Fruit fly (Drosophila melanogaster): ENCODE measurements around the gene NUCB1.
A peak's percentile ranks its signal among the peaks of the same experiment; 100 is the strongest.

dm6 chr3L:17754285-17754684 is 47.8 kb downstream of the NUCB1 start:
- no peak for TF ChIP-seq CG15336 (GFP tag; IDR thresholded peaks at IDR 0.05)
- no peak for TF ChIP-seq OdsH (GFP tag; optimal IDR thresholded peaks at IDR 0.05)
- TF ChIP-seq Gug (GFP tag; IDR thresholded peaks at IDR 0.05), result no peak
- TF ChIP-seq CG3032 (tag; optimal IDR thresholded peaks at IDR 0.05), result no peak
- peak; percentile 75 for TF ChIP-seq svp (GFP tag)
